Worm (Caenorhabditis elegans) whole organism, L1 larva: ENCODE data around the gene cku-80.

ENCODE experiments used
- fkh-8 ChIP-seq: sonication (generic microtip); optimal IDR thresholded peaks from 2 replicates; lab custom pipeline; 2016; ENCODE audit warnings: mild to moderate bottlenecking, missing genetic modification characterization, missing compliant biosample characterization
- hpl-2 ChIP-seq: fragments of 150-350 bp; optimal IDR thresholded peaks from 2 replicates; lab custom pipeline; 2014; ENCODE audit warnings: missing biosample characterization, missing genetic modification reagents, missing genetic modification characterization
- lin-15B ChIP-seq: fragments of 150-350 bp; sonication (generic microtip); optimal IDR thresholded peaks from 3 replicates; lab custom pipeline; 2014; ENCODE audit warnings: missing biosample characterization, missing genetic modification characterization
- mep-1 ChIP-seq: fragments of 150-350 bp; optimal IDR thresholded peaks from 2 replicates; lab custom pipeline; 2014; ENCODE audit warnings: missing biosample characterization, missing genetic modification characterization
- nhr-77 ChIP-seq: fragments of 150-350 bp; optimal IDR thresholded peaks from 2 replicates; lab custom pipeline; 2014; ENCODE audit warnings: missing biosample characterization, missing genetic modification characterization
- nhr-90 ChIP-seq: sonication (generic microtip); optimal IDR thresholded peaks from 2 replicates; lab custom pipeline; 2016; ENCODE audit warnings: mild to moderate bottlenecking, missing genetic modification characterization, missing compliant biosample characterization; ENCODE audit not compliant: poor library complexity
- rnt-1 ChIP-seq: sonication (generic microtip); optimal IDR thresholded peaks from 2 replicates; lab custom pipeline; 2016; ENCODE audit warnings: mild to moderate bottlenecking, missing genetic modification characterization, moderate library complexity, missing compliant biosample characterization
- snpc-4 ChIP-seq: fragments of 150-350 bp; optimal IDR thresholded peaks from 2 replicates; lab custom pipeline; 2014; ENCODE audit warnings: missing biosample characterization, missing genetic modification characterization
- sox-4 ChIP-seq: sonication (generic microtip); optimal IDR thresholded peaks from 2 replicates; lab custom pipeline; 2016; ENCODE audit warnings: missing genetic modification characterization, missing compliant biosample characterization
- zag-1 ChIP-seq: fragments of 150-350 bp; optimal IDR thresholded peaks from 2 replicates; lab custom pipeline; 2014; ENCODE audit warnings: missing biosample characterization, missing genetic modification characterization

- TF ChIP-seq sox-4 (tag; lab: Kevin White, UChicago), result peak; percentile 42
- peak; percentile 30 for TF ChIP-seq fkh-8
- peak; percentile 44 for TF ChIP-seq snpc-4 (tag; lab: Kevin White, UChicago)
- peak; percentile 24 for TF ChIP-seq nhr-77 (tag; lab: Kevin White, UChicago)
- peak; percentile 78 for TF ChIP-seq rnt-1
- peak; percentile 59 for TF ChIP-seq mep-1
- no peak for TF ChIP-seq hpl-2 (GFP tag; lab: Kevin White, UChicago)
- peak; percentile 55 for TF ChIP-seq nhr-90 (tag; lab: Kevin White, UChicago)
- TF ChIP-seq lin-15B (tag; lab: Kevin White, UChicago), result peak; percentile 62
- no peak for TF ChIP-seq zag-1 (tag; lab: Kevin White, UChicago)
Measured at ce11 chrIII:4419117-4419978, at the start of gene cku-80, which contains the start of gene R07E5.7.
